Worm (Caenorhabditis elegans) whole organism, L2 larva: ENCODE data around the gene C54H2.4.

Experiments
- F13H6.1 ChIP-seq: sonication (generic microtip); optimal IDR thresholded peaks from 2 replicates; lab custom pipeline; 2016; ENCODE audit warnings: missing genetic modification characterization, missing compliant biosample characterization
- ZK546.5 ChIP-seq: sonication (generic microtip); optimal IDR thresholded peaks from 2 replicates; lab custom pipeline; 2017; ENCODE audit warnings: missing biosample characterization, missing genetic modification characterization
- alr-1 ChIP-seq: fragments of 150-350 bp; optimal IDR thresholded peaks from 2 replicates; lab custom pipeline; 2014; ENCODE audit warnings: missing biosample characterization, missing genetic modification characterization
- aly-2 ChIP-seq: fragments of 150-350 bp; optimal IDR thresholded peaks from 2 replicates; lab custom pipeline; 2014; ENCODE audit warnings: missing biosample characterization, missing genetic modification characterization
- ama-1 ChIP-seq: fragments of 150-350 bp; optimal IDR thresholded peaks from 2 replicates; lab custom pipeline; 2018; ENCODE audit warnings: inconsistent platforms
- ceh-82 ChIP-seq: fragments of 150-350 bp; optimal IDR thresholded peaks from 2 replicates; lab custom pipeline; 2014; ENCODE audit warnings: missing biosample characterization, missing genetic modification characterization
- egl-27 ChIP-seq: sonication (generic microtip); optimal IDR thresholded peaks from 3 replicates; lab custom pipeline; 2017; ENCODE audit warnings: missing biosample characterization, missing genetic modification reagents, missing genetic modification characterization
- elt-1 ChIP-seq: fragments of 150-350 bp; optimal IDR thresholded peaks from 2 replicates; lab custom pipeline; 2014; ENCODE audit warnings: missing biosample characterization, missing genetic modification characterization
- elt-3 ChIP-seq: sonication (generic microtip); optimal IDR thresholded peaks from 2 replicates; lab custom pipeline; 2017; ENCODE audit warnings: missing biosample characterization, missing genetic modification characterization
- gmeb-1 ChIP-seq: fragments of 150-350 bp; optimal IDR thresholded peaks from 2 replicates; lab custom pipeline; 2014; ENCODE audit warnings: missing biosample characterization, missing genetic modification characterization
- lin-11 ChIP-seq: fragments of 150-350 bp; sonication (generic microtip); optimal IDR thresholded peaks from 2 replicates; lab custom pipeline; 2014; ENCODE audit warnings: missing biosample characterization, missing genetic modification characterization, inconsistent platforms, mixed read lengths
- lin-13 ChIP-seq: fragments of 150-350 bp; optimal IDR thresholded peaks from 2 replicates; lab custom pipeline; 2014; ENCODE audit warnings: missing biosample characterization, missing genetic modification reagents, missing genetic modification characterization
- lsy-2 ChIP-seq, 2 experiments: fragments of 150-350 bp in 1 of 2; sonication (generic microtip) in 1 of 2; optimal IDR thresholded peaks; 2 replicates each; lab custom pipeline; 2014 to 2017; ENCODE audit warnings: missing biosample characterization in 2 of 2, missing genetic modification characterization in 2 of 2
- mab-5 ChIP-seq: fragments of 150-350 bp; optimal IDR thresholded peaks from 2 replicates; lab custom pipeline; 2014; ENCODE audit warnings: missing biosample characterization, missing genetic modification characterization
- mdl-1 ChIP-seq, 2 experiments: fragments of 150-350 bp in 1 of 2; sonication (generic microtip) in 1 of 2; optimal IDR thresholded peaks; 2 replicates each; lab custom pipeline; 2017; ENCODE audit warnings: missing biosample characterization in 2 of 2, missing genetic modification characterization in 2 of 2
- nhr-10 ChIP-seq: sonication (generic microtip); optimal IDR thresholded peaks from 2 replicates; lab custom pipeline; 2017; ENCODE audit warnings: missing biosample characterization, missing genetic modification characterization
- nhr-11 ChIP-seq: fragments of 150-350 bp; optimal IDR thresholded peaks from 2 replicates; lab custom pipeline; 2014; ENCODE audit warnings: missing biosample characterization, missing genetic modification characterization
- nhr-12 ChIP-seq: fragments of 150-350 bp; optimal IDR thresholded peaks from 2 replicates; lab custom pipeline; 2014; ENCODE audit warnings: missing biosample characterization, missing genetic modification characterization
- nhr-129 ChIP-seq: fragments of 150-350 bp; optimal IDR thresholded peaks from 2 replicates; lab custom pipeline; 2014; ENCODE audit warnings: missing biosample characterization, missing genetic modification characterization
- nhr-21 ChIP-seq: fragments of 150-350 bp; optimal IDR thresholded peaks from 2 replicates; lab custom pipeline; 2014; ENCODE audit warnings: missing biosample characterization, missing genetic modification characterization
- nhr-23 ChIP-seq: fragments of 150-350 bp; optimal IDR thresholded peaks from 2 replicates; lab custom pipeline; 2014; ENCODE audit warnings: missing biosample characterization, missing genetic modification reagents, missing genetic modification characterization
- nhr-237 ChIP-seq: fragments of 150-350 bp; optimal IDR thresholded peaks from 2 replicates; lab custom pipeline; 2014; ENCODE audit warnings: missing biosample characterization, missing genetic modification characterization
- nhr-25 ChIP-seq: fragments of 150-350 bp; sonication (generic microtip); optimal IDR thresholded peaks from 3 replicates; lab custom pipeline; 2014; ENCODE audit warnings: missing biosample characterization, missing genetic modification characterization
- nhr-6 ChIP-seq: fragments of 150-350 bp; optimal IDR thresholded peaks from 2 replicates; lab custom pipeline; 2014; ENCODE audit warnings: missing biosample characterization, missing genetic modification characterization
- nhr-77 ChIP-seq: fragments of 150-350 bp; optimal IDR thresholded peaks from 2 replicates; lab custom pipeline; 2014; ENCODE audit warnings: missing biosample characterization, missing genetic modification characterization
- peb-1 ChIP-seq: fragments of 150-350 bp; optimal IDR thresholded peaks from 2 replicates; lab custom pipeline; 2014; ENCODE audit warnings: missing biosample characterization, missing genetic modification characterization
- snpc-4 ChIP-seq: fragments of 150-350 bp; optimal IDR thresholded peaks from 2 replicates; lab custom pipeline; 2014; ENCODE audit warnings: missing biosample characterization, missing genetic modification characterization
- unc-39 ChIP-seq: fragments of 150-350 bp; optimal IDR thresholded peaks from 2 replicates; lab custom pipeline; 2014; ENCODE audit warnings: missing biosample characterization, missing genetic modification characterization
- unc-55 ChIP-seq: fragments of 150-350 bp; sonication (generic microtip); optimal IDR thresholded peaks from 3 replicates; lab custom pipeline; 2014; ENCODE audit warnings: missing biosample characterization, missing genetic modification reagents, missing genetic modification characterization
- unc-62 ChIP-seq: fragments of 150-350 bp; optimal IDR thresholded peaks from 2 replicates; lab custom pipeline; 2014; ENCODE audit warnings: missing biosample characterization, missing genetic modification reagents, missing genetic modification characterization
- zag-1 ChIP-seq: fragments of 150-350 bp; optimal IDR thresholded peaks from 2 replicates; lab custom pipeline; 2014; ENCODE audit warnings: missing biosample characterization, missing genetic modification characterization
- ztf-11 ChIP-seq: sonication (generic microtip); optimal IDR thresholded peaks from 2 replicates; lab custom pipeline; 2017; ENCODE audit warnings: missing biosample characterization, missing genetic modification characterization
- ztf-4 ChIP-seq: fragments of 150-350 bp; optimal IDR thresholded peaks from 2 replicates; lab custom pipeline; 2014; ENCODE audit warnings: missing biosample characterization, missing genetic modification characterization

C54H2.4 gene

DNA sequence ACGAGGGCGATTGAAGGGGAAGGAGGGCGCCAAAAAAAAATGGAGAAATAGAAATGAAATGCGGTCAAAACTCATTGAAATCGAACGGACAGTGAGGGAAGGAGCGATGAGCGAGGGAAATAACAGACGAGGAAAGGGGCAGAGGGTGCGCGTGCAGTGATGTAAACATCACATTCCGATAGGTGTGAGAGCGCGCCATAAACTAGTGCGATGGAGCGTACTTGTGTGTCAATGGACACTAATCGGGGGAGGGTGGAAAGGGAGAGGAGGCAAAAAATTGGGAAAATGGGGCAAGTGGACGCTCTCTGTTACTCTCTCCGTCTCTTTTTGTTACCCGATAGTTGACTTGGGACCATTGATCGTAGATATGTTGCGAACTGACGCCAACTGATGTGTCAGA is 6.6 kb downstream of the C54H2.4 start (continued):
- TF ChIP-seq elt-1 (tag; lab: Kevin White, UChicago) (no peak), nhr-129 (tag; lab: Kevin White, UChicago) (peak; percentile 91), lin-11 (tag; lab: Kevin White, UChicago) (peak; percentile 70), F13H6.1 (tag; lab: Kevin White, UChicago) (peak; percentile 73), ama-1 (lab: Kevin White, UChicago) (no peak), ztf-11 (tag; lab: Kevin White, UChicago) (no peak), nhr-12 (tag; lab: Kevin White, UChicago) (no peak), peb-1 (tag; lab: Kevin White, UChicago) (no peak), unc-62 (GFP tag; lab: Kevin White, UChicago) (no peak), aly-2 (no peak), nhr-77 (tag; lab: Kevin White, UChicago) (no peak), nhr-6 (tag; lab: Kevin White, UChicago) (no peak), gmeb-1 (no peak), ztf-4 (tag; lab: Kevin White, UChicago) (no peak), mdl-1 (tag; optimal IDR thresholded peaks at IDR 0.05; lab: Kevin White, UChicago) (no peak)
- TF ChIP-seq, all 48 proteins: peak for 12

DNA sequence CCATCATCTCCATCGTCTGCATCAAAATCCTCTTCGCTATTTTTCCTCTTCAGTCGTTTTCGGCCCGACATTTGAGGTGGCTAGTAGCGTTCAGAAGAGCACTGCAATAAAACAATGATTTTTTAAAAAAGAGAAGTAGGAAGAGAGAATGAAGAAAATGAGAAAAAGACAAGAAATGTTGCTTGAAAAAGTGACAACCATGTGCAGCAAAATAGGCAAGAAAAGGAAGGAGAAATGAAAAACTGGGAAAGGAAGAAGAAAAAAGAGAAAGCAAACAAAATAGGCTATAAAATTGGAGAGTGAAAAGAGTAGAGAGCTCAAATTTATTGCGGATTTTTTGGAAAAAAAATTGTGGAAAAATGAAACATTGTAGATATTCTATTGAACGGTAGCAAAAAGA is 7.3 kb downstream of the C54H2.4 start, which contains the start of gene tag-294:
Gene tag-294 (minus strand): TSS at position 101 of the 400 bp plus-strand sequence.
- no peak for TF ChIP-seq alr-1 (tag; lab: Kevin White, UChicago)
- TF ChIP-seq unc-55 (GFP tag; lab: Kevin White, UChicago), result peak; percentile 73

DNA sequence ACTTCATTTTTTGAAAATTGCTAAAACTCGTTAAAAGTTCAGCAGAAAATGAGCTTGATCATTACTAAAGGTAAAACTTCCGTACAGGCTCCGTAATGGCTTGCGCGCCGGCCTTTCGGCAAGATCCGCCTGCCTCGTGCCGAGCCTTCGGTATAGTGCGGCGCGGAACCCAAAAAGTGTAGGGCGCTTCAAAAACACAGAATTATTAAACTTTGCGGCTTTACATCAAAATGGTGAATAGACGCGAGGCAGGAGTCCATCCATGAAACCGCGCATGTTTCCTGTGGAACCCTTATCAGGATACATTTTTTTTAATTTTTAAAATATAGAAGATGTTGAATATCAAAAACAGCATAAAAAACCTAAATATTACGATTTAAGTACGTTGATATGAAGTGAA is 17.4 kb downstream of the C54H2.4 start:
- TF ChIP-seq nhr-11 (tag; lab: Kevin White, UChicago), result no peak
- TF ChIP-seq ztf-4 (tag; lab: Kevin White, UChicago), result no peak
- no peak for TF ChIP-seq mab-5
- TF ChIP-seq snpc-4 (tag; lab: Kevin White, UChicago), result peak; percentile 38

DNA sequence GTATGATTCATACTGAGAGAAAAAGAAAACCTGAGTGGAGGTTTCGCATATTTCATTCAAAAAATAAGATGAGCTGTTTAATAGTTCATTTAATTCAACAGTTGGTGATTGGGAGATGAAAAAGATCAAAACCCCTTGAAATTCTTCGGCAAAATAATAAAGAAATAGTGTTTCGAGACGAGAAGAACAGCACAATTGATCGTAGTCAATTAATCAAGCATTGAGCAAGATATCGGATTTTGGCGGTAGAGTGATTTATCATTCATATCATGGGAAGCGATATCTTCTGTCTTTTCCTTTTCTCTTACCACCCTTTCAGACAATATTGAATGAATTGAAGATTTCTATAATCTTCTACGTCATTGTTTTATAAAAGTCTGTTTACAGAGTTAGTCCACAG is 23.9 kb downstream of the C54H2.4 start:
- no peak for TF ChIP-seq nhr-6 (tag; lab: Kevin White, UChicago)
- peak; percentile 4 for TF ChIP-seq mab-5

DNA sequence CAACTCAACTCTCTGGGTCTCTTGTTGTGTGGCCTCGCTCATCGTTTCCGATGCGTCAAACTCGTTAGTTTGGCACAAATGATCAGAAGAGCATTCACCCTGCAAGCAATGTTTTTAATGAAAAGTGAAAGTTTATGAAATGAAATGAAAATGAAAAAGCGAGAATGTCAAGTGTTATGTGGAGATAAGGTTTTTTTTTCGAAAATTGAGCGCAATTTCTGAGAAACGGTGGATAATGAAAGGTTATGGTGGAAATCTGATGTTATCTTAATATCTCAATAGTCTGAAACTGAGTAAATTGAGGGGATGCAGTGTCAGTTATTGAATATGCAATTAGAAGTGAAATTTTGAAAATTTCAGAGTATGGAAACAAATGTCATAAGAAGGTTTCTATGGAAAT is 27.3 kb downstream of the C54H2.4 start, which contains the start of gene gnrr-4:
Gene gnrr-4 (minus strand): TSS at position 101 of the 400 bp plus-strand sequence.
- TF ChIP-seq peb-1 (tag; lab: Kevin White, UChicago) (no peak), nhr-6 (tag; lab: Kevin White, UChicago) (no peak), nhr-23 (tag; lab: Kevin White, UChicago) (no peak), ztf-4 (tag; lab: Kevin White, UChicago) (no peak), elt-3 (tag; lab: Kevin White, UChicago) (no peak)

DNA sequence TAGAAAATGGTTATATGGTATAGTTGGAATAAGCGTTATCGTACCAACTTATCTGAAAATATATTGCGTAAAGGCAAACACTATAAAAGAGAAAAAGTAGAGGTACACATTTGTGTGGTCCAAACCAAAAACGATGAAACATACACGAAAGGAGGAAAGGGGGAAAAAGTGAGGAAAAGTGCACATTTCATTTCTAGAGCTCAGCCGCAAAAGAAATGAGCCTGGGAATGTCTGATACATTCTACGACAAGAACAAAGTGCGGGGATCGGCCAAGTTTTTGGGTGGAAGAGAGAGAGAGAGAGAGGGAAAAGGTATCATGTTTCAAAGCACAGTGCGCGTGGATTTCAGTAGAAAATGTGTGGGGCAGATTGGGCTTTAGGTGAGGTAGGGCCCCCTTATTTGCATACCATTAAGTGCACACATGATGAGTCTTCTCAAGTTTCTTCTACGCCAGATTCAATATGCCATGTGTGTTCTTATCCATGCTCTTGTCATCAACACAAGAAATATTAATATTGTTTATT is 36.8 kb downstream of the C54H2.4 start, which contains the start of gene rgs-6:
Gene rgs-6 (minus strand): TSS at position 51 of the 525 bp plus-strand sequence.
- TF ChIP-seq nhr-12 (tag; lab: Kevin White, UChicago) (no peak), unc-39 (tag; lab: Kevin White, UChicago) (no peak), ZK546.5 (tag; lab: Kevin White, UChicago) (no peak), nhr-10 (tag; lab: Kevin White, UChicago) (no peak), lin-13 (GFP tag; lab: Kevin White, UChicago) (no peak), mdl-1 (tag; optimal IDR thresholded peaks at IDR 0.05; lab: Kevin White, UChicago) (no peak), peb-1 (tag; lab: Kevin White, UChicago) (no peak), unc-55 (GFP tag; lab: Kevin White, UChicago) (no peak), mab-5 (no peak), ama-1 (lab: Kevin White, UChicago) (no peak), nhr-237 (tag; lab: Kevin White, UChicago) (no peak), zag-1 (tag; lab: Kevin White, UChicago) (no peak), nhr-25 (tag; lab: Kevin White, UChicago) (no peak), egl-27 (tag; lab: Kevin White, UChicago) (no peak), lsy-2 (tag; optimal IDR thresholded peaks at IDR 0.05; lab: Kevin White, UChicago) (no peak), alr-1 (tag; lab: Kevin White, UChicago) (no peak), nhr-77 (tag; lab: Kevin White, UChicago) (no peak), nhr-21 (tag; lab: Kevin White, UChicago) (no peak), ceh-82 (tag; lab: Kevin White, UChicago) (no peak), aly-2 (no peak)
